Worm (Caenorhabditis elegans) whole organism, L1 larva: Measurements from ENCODE around the gene W03A5.6.
A peak's percentile ranks its signal among the peaks of the same experiment; 100 is the strongest.

Experiments
- C04F5.9 ChIP-seq: sonication (generic microtip); optimal IDR thresholded peaks from 2 replicates; lab custom pipeline; 2016; ENCODE audit warnings: missing genetic modification characterization, missing compliant biosample characterization
- C16A3.4 ChIP-seq: fragments of 150-350 bp; optimal IDR thresholded peaks from 2 replicates; lab custom pipeline; 2014; ENCODE audit warnings: missing biosample characterization, missing genetic modification characterization
- C34B4.2 ChIP-seq: sonication (generic microtip); optimal IDR thresholded peaks from 2 replicates; lab custom pipeline; 2017; ENCODE audit warnings: mild to moderate bottlenecking, missing genetic modification characterization, missing compliant biosample characterization
- F16B12.6 ChIP-seq: fragments of 150-350 bp; optimal IDR thresholded peaks from 2 replicates; lab custom pipeline; 2014; ENCODE audit warnings: missing biosample characterization, missing genetic modification characterization
- Y116A8C.19 ChIP-seq: sonication (generic microtip); optimal IDR thresholded peaks from 2 replicates; lab custom pipeline; 2016; ENCODE audit warnings: missing compliant biosample characterization, missing genetic modification characterization, borderline replicate concordance
- alr-1 ChIP-seq: fragments of 200-800 bp; sonication (Bioruptor generic); optimal IDR thresholded peaks from 2 replicates; lab custom pipeline; 2018; ENCODE audit warnings: borderline replicate concordance, mild to moderate bottlenecking, missing genetic modification characterization, missing compliant biosample characterization
- ama-1 ChIP-seq: fragments of 150-350 bp; optimal IDR thresholded peaks from 2 replicates; lab custom pipeline; 2014
- blmp-1 ChIP-seq: fragments of 150-350 bp; optimal IDR thresholded peaks from 2 replicates; lab custom pipeline; 2014; ENCODE audit warnings: missing biosample characterization, missing genetic modification characterization
- ceh-63 ChIP-seq: fragments of 200-800 bp; sonication (Bioruptor generic); optimal IDR thresholded peaks from 2 replicates; lab custom pipeline; 2018; ENCODE audit warnings: mild to moderate bottlenecking, missing genetic modification characterization, missing compliant biosample characterization
- ceh-88 ChIP-seq: fragments of 200-800 bp; sonication (Bioruptor generic); IDR thresholded peaks from 2 replicates; pipeline ENCODE4 v1.3.6; 2022; ENCODE audit warnings: missing genetic modification characterization, missing compliant biosample characterization
- ceh-90 ChIP-seq: sonication (generic microtip); optimal IDR thresholded peaks from 2 replicates; lab custom pipeline; 2016; ENCODE audit warnings: missing genetic modification characterization, missing compliant biosample characterization
- dpl-1 ChIP-seq, 3 experiments: fragments of 150-350 bp in 2 of 3; sonication (generic microtip) in 1 of 3; optimal IDR thresholded peaks; 2 replicates each; lab custom pipeline; 2014 to 2017; ENCODE audit warnings: missing biosample characterization in 3 of 3, missing genetic modification characterization in 3 of 3, missing genetic modification reagents in 3 of 3
- efl-1 ChIP-seq, 4 experiments: fragments of 150-350 bp; optimal IDR thresholded peaks in 3 of 4; peaks in 1 of 4; 1 replicate in 1 of 4; 2 replicates in 3 of 4; lab custom pipeline; 2014; ENCODE audit warnings: missing biosample characterization in 2 of 4, missing genetic modification characterization in 2 of 4, missing genetic modification reagents in 2 of 4
- egl-13 ChIP-seq: sonication (generic microtip); optimal IDR thresholded peaks from 2 replicates; lab custom pipeline; 2016; ENCODE audit warnings: missing genotype, missing genetic modification reagents, missing genetic modification characterization, missing compliant biosample characterization
- elt-3 ChIP-seq, 6 experiments: fragments of 150-350 bp in 1 of 6; sonication (generic microtip); optimal IDR thresholded peaks; 2 replicates each; lab custom pipeline; 2017 to 2018; ENCODE audit warnings: missing biosample characterization in 6 of 6, missing genetic modification characterization in 6 of 6, inconsistent platforms in 1 of 6
- ets-5 ChIP-seq: fragments of 200-800 bp; sonication (Bioruptor generic); IDR thresholded peaks from 2 replicates; pipeline ENCODE4 v1.3.6; 2022; ENCODE audit warnings: missing genetic modification characterization, missing compliant biosample characterization
- fkh-10 ChIP-seq: sonication (generic microtip); optimal IDR thresholded peaks from 2 replicates; lab custom pipeline; 2017; ENCODE audit warnings: missing biosample characterization, missing genetic modification reagents, missing genetic modification characterization
- grh-1 ChIP-seq: fragments of 200-800 bp; sonication (Bioruptor generic); IDR thresholded peaks from 2 replicates; pipeline ENCODE4 v1.3.6; 2022; ENCODE audit warnings: missing genetic modification reagents, missing genetic modification characterization, missing compliant biosample characterization
- hlh-4 ChIP-seq: sonication (generic microtip); optimal IDR thresholded peaks from 2 replicates; lab custom pipeline; 2016; ENCODE audit warnings: mild to moderate bottlenecking, missing genetic modification characterization, missing compliant biosample characterization
- lin-13 ChIP-seq: fragments of 150-350 bp; optimal IDR thresholded peaks from 2 replicates; lab custom pipeline; 2014; ENCODE audit warnings: missing biosample characterization, missing genetic modification reagents, missing genetic modification characterization
- lin-39 ChIP-seq: fragments of 150-350 bp; optimal IDR thresholded peaks from 2 replicates; lab custom pipeline; 2014; ENCODE audit warnings: missing biosample characterization, missing genetic modification reagents, missing genetic modification characterization
- lsy-2 ChIP-seq, 2 experiments: fragments of 150-350 bp; optimal IDR thresholded peaks; 2 replicates each; lab custom pipeline; 2014; ENCODE audit warnings: missing biosample characterization in 2 of 2, missing genetic modification characterization in 2 of 2
- mab-9 ChIP-seq: fragments of 200-800 bp; sonication (Bioruptor generic); IDR thresholded peaks from 2 replicates; pipeline ENCODE4 v1.3.6; 2022; ENCODE audit warnings: missing genetic modification reagents, missing genetic modification characterization, missing compliant biosample characterization
- mef-2 ChIP-seq: fragments of 150-350 bp; optimal IDR thresholded peaks from 2 replicates; lab custom pipeline; 2014; ENCODE audit warnings: missing biosample characterization, missing genetic modification characterization
- nhr-11 ChIP-seq: fragments of 150-350 bp; optimal IDR thresholded peaks from 2 replicates; lab custom pipeline; 2014; ENCODE audit warnings: missing biosample characterization, missing genetic modification characterization
- nhr-19 ChIP-seq: fragments of 200-800 bp; sonication (Bioruptor generic); conservative IDR thresholded peaks from 2 replicates; pipeline ENCODE4 v1.3.6; 2022; ENCODE audit warnings: missing genetic modification characterization, missing compliant biosample characterization
- nhr-237 ChIP-seq: fragments of 150-350 bp; optimal IDR thresholded peaks from 2 replicates; lab custom pipeline; 2014; ENCODE audit warnings: missing biosample characterization, missing genetic modification characterization
- nhr-28 ChIP-seq: fragments of 150-350 bp; optimal IDR thresholded peaks from 2 replicates; lab custom pipeline; 2014; ENCODE audit warnings: missing biosample characterization, missing genetic modification characterization
- nhr-76 ChIP-seq: sonication (generic microtip); optimal IDR thresholded peaks from 2 replicates; lab custom pipeline; 2017; ENCODE audit warnings: missing biosample characterization, missing genetic modification characterization
- nhr-84 ChIP-seq: sonication (generic microtip); optimal IDR thresholded peaks from 2 replicates; lab custom pipeline; 2017; ENCODE audit warnings: missing biosample characterization, missing genetic modification characterization
- nhr-90 ChIP-seq: sonication (generic microtip); optimal IDR thresholded peaks from 2 replicates; lab custom pipeline; 2016; ENCODE audit warnings: mild to moderate bottlenecking, missing genetic modification characterization, missing compliant biosample characterization; ENCODE audit not compliant: poor library complexity
- pag-3 ChIP-seq: sonication (generic microtip); optimal IDR thresholded peaks from 2 replicates; lab custom pipeline; 2017; ENCODE audit warnings: missing genetic modification characterization, mild to moderate bottlenecking, missing compliant biosample characterization, antibody characterized with exemption, borderline replicate concordance; ENCODE audit not compliant: insufficient read depth
- pqm-1 ChIP-seq: sonication (generic microtip); optimal IDR thresholded peaks from 3 replicates; lab custom pipeline; 2017; ENCODE audit warnings: missing biosample characterization, missing genetic modification characterization
- skn-1 ChIP-seq: fragments of 150-350 bp; optimal IDR thresholded peaks from 2 replicates; lab custom pipeline; 2014; ENCODE audit warnings: missing biosample characterization, missing genetic modification characterization
- snpc-4 ChIP-seq: fragments of 150-350 bp; optimal IDR thresholded peaks from 2 replicates; lab custom pipeline; 2014; ENCODE audit warnings: missing biosample characterization, missing genetic modification characterization
- snu-23 ChIP-seq: sonication (generic microtip); optimal IDR thresholded peaks from 2 replicates; lab custom pipeline; 2016; ENCODE audit warnings: missing genetic modification characterization, missing compliant biosample characterization
- sox-4 ChIP-seq: sonication (generic microtip); optimal IDR thresholded peaks from 2 replicates; lab custom pipeline; 2016; ENCODE audit warnings: missing genetic modification characterization, missing compliant biosample characterization
- sptf-1 ChIP-seq: fragments of 150-350 bp; optimal IDR thresholded peaks from 2 replicates; lab custom pipeline; 2014; ENCODE audit warnings: missing biosample characterization, missing genetic modification characterization
- swsn-7 ChIP-seq: sonication (generic microtip); optimal IDR thresholded peaks from 2 replicates; lab custom pipeline; 2016; ENCODE audit warnings: missing genetic modification characterization, missing compliant biosample characterization
- tbx-2 ChIP-seq: sonication (generic microtip); optimal IDR thresholded peaks from 2 replicates; lab custom pipeline; 2016; ENCODE audit warnings: missing genetic modification characterization, missing compliant biosample characterization
- unc-130 ChIP-seq: fragments of 150-350 bp; optimal IDR thresholded peaks from 2 replicates; lab custom pipeline; 2017; ENCODE audit warnings: missing biosample characterization, missing genetic modification characterization, inconsistent platforms
- vab-15 ChIP-seq: sonication (generic microtip); optimal IDR thresholded peaks from 2 replicates; lab custom pipeline; 2017; ENCODE audit warnings: missing genotype, mild to moderate bottlenecking, missing genetic modification characterization, missing compliant biosample characterization
- zip-4 ChIP-seq: fragments of 200-800 bp; sonication (Bioruptor generic); optimal IDR thresholded peaks from 2 replicates; lab custom pipeline; 2018; ENCODE audit warnings: mild to moderate bottlenecking, missing genetic modification characterization, moderate library complexity, missing compliant biosample characterization
- ztf-11 ChIP-seq, 2 experiments: sonication (generic microtip); optimal IDR thresholded peaks; 2 replicates each; lab custom pipeline; 2016 to 2017; ENCODE audit warnings: missing genetic modification characterization in 2 of 2, missing biosample characterization in 1 of 2, missing compliant biosample characterization in 1 of 2

Gene W03A5.6

ce11 chrIII:5405628-5406084, 34.8 kb downstream of the W03A5.6 start, which contains the start of the genes W03A5.2 and Y32H12A.8 (continued):
- TF ChIP-seq mab-9 (GFP tag; lab: Robert Waterston, UW) (no peak), ets-5 (GFP tag; lab: Robert Waterston, UW) (no peak), zip-4 (GFP tag; lab: Kevin White, UChicago) (no peak), fkh-10 (GFP tag; lab: Kevin White, UChicago) (no peak), nhr-90 (tag; lab: Kevin White, UChicago) (no peak), nhr-28 (no peak), lin-13 (GFP tag; lab: Kevin White, UChicago) (no peak), egl-13 (tag; lab: Kevin White, UChicago) (no peak), vab-15 (tag; lab: Kevin White, UChicago) (no peak), swsn-7 (no peak), lsy-2 (tag; optimal IDR thresholded peaks at IDR 0.05; lab: Kevin White, UChicago) (peak; percentile 9 to 79), pqm-1 (tag; lab: Kevin White, UChicago) (no peak), nhr-11 (tag; lab: Kevin White, UChicago) (no peak), C16A3.4 (tag; lab: Kevin White, UChicago) (peak; percentile 31), efl-1 (optimal IDR thresholded peaks at IDR 0.05; lab: Kevin White, UChicago) (peak; percentile 46 to 88), efl-1 (GFP tag; optimal IDR thresholded peaks at IDR 0.05 in 1 of 2; lab: Kevin White, UChicago) (peak; percentile 86 to 98), lin-39 (tag; lab: Kevin White, UChicago) (no peak), Y116A8C.19 (tag; lab: Kevin White, UChicago) (no peak), C34B4.2 (no peak), ama-1 (lab: Kevin White, UChicago) (no peak), sptf-1 (tag; lab: Kevin White, UChicago) (no peak), dpl-1 (GFP tag; optimal IDR thresholded peaks at IDR 0.05; lab: Kevin White, UChicago) (peak; percentile 76 to 88 (median 82)), mef-2 (no peak), nhr-19 (GFP tag; lab: Robert Waterston, UW) (no peak), nhr-76 (tag; lab: Kevin White, UChicago) (no peak), tbx-2 (tag; lab: Kevin White, UChicago) (no peak), hlh-4 (tag; lab: Kevin White, UChicago) (no peak), ceh-63 (no peak), elt-3 (tag; optimal IDR thresholded peaks at IDR 0.05; lab: Kevin White, UChicago) (peak in 1 of 6 experiments; percentile 15), grh-1 (GFP tag; lab: Robert Waterston, UW) (no peak), pag-3 (tag; lab: Kevin White, UChicago) (no peak), nhr-84 (tag; lab: Kevin White, UChicago) (no peak), F16B12.6 (no peak), snpc-4 (tag; lab: Kevin White, UChicago) (no peak), ztf-11 (tag; optimal IDR thresholded peaks at IDR 0.05; lab: Kevin White, UChicago) (no peak), ceh-88 (no peak), sox-4 (tag; lab: Kevin White, UChicago) (no peak), C04F5.9 (no peak), skn-1 (tag; lab: Kevin White, UChicago) (peak; percentile 28), blmp-1 (tag; lab: Kevin White, UChicago) (peak; percentile 34), alr-1 (tag; lab: Kevin White, UChicago) (no peak), nhr-237 (tag; lab: Kevin White, UChicago) (no peak), unc-130 (no peak), ceh-90 (tag; lab: Kevin White, UChicago) (no peak), snu-23 (GFP tag; lab: Kevin White, UChicago) (no peak)
